Worm (Caenorhabditis elegans) whole organism, early embryonic: ENCODE data around the gene F26F12.5.

Experiments used
- aly-1 ChIP-seq: sonication (generic microtip); optimal IDR thresholded peaks from 2 replicates; lab custom pipeline; 2016; ENCODE audit warnings: missing genetic modification characterization, missing compliant biosample characterization
- ama-1 ChIP-seq: fragments of 150-350 bp; optimal IDR thresholded peaks from 2 replicates; lab custom pipeline; 2014
- ceh-36 ChIP-seq: sonication (generic microtip); optimal IDR thresholded peaks from 2 replicates; lab custom pipeline; 2016; ENCODE audit warnings: missing genetic modification characterization, inconsistent platforms, missing compliant biosample characterization
- flt-1 ChIP-seq: fragments of 200-800 bp; sonication (Bioruptor generic); IDR thresholded peaks from 2 replicates; pipeline ENCODE4 v1.3.6; 2022; ENCODE audit warnings: missing genetic modification characterization, missing compliant biosample characterization
- hnd-1 ChIP-seq: sonication (generic microtip); optimal IDR thresholded peaks from 2 replicates; lab custom pipeline; 2016; ENCODE audit warnings: missing genetic modification characterization, missing compliant biosample characterization
- tbx-11 ChIP-seq: fragments of 200-800 bp; sonication (Bioruptor generic); IDR thresholded peaks from 2 replicates; pipeline ENCODE4 v1.3.6; 2022; ENCODE audit warnings: missing genetic modification characterization, missing compliant biosample characterization
- tra-4 ChIP-seq: sonication (generic microtip); optimal IDR thresholded peaks from 2 replicates; lab custom pipeline; 2017; ENCODE audit warnings: missing genetic modification characterization, missing compliant biosample characterization

DNA sequence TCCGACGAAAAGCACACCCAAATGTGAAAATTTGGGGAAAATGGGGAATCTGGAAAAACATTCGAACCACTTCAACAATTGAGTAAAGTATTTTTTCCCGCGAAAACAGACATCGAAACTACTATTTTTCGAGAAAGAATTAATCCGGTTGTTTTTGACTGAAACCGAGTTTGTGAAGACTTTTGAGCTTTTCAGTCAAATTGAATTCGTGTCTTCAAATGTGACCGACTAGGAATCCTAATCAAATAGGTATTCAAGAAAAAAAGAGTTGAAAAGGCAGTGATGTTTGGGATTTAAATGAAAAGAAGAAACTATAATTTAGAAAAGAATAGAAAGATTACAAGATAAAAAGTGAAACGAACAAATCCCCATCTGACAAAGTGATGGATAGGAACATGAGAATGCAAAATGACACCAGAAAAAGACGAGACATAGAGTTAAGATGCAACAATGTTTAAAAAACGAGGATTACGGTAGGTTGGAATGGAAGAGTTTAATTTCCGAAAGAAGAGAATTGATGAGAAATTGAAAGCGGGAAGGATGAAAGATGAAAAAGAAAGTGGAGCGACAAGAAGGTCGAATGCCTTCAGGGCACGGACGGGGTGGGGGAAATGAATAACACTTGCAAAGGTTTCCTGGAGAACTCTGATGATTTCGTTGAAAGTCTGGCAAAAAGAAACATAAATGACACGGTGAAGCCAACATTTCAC, 2.4 kb downstream of the F26F12.5 start, which contains the start of gene F26F12.8:
- TF ChIP-seq tbx-11 (GFP tag; lab: Robert Waterston, UW), result no peak
- no peak for TF ChIP-seq ceh-36 (tag; lab: Kevin White, UChicago)
- no peak for TF ChIP-seq aly-1
- no peak for TF ChIP-seq ama-1
- TF ChIP-seq hnd-1, result no peak
- TF ChIP-seq tra-4, result no peak
- TF ChIP-seq flt-1 (GFP tag; lab: Robert Waterston, UW), result no peak
